Worm (Caenorhabditis elegans): ENCODE data around the gene ztf-7.

DNA sequence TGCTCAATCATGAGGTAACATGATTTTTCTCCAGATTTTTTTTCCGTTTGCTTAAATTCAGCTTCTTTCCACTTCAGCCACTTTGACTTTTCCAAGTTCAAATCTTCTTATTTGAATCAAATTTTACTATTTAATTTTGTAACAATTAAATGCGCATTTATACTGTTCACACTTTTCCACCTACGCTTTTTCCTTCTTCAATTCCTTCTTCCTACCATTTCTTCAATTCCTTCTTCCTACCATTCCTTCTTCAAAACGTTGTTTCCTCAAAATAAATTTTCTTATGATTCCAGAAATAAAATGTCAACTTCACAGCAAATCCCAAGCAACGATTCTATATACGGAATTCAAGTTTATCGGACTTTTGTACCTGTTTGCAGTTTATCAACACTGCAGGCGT lies 26.9 kb upstream of the ztf-7 start, which contains the start of gene sru-31:
- TF ChIP-seq zag-1 (tag; optimal IDR thresholded peaks at IDR 0.05), result no peak
- TF ChIP-seq madf-9 (GFP tag; conservative IDR thresholded peaks at IDR 0.05), result no peak
- TF ChIP-seq F44E2.7 (GFP tag; IDR thresholded peaks at IDR 0.05), result no peak
- no peak for TF ChIP-seq sdz-12 (GFP tag; optimal IDR thresholded peaks at IDR 0.05)
- TF ChIP-seq snpc-4 (tag; optimal IDR thresholded peaks at IDR 0.05), result no peak
- no peak for TF ChIP-seq dmd-6 (GFP tag; IDR thresholded peaks at IDR 0.05)
- no peak for TF ChIP-seq pqm-1 (tag; optimal IDR thresholded peaks at IDR 0.05)
- no peak for TF ChIP-seq dpl-1 (GFP tag; optimal IDR thresholded peaks at IDR 0.05)
- no peak for TF ChIP-seq vab-7 (GFP tag; IDR thresholded peaks at IDR 0.05)
